Worm (Caenorhabditis elegans): ENCODE measurements around the gene T06A1.5.

Gene T06A1.5

ce11 chrV:1978968-1979367 lies 51.9 kb downstream of the T06A1.5 start, which contains the start of gene T08B1.4:
T08B1.4 (plus strand) TSS chrV:1979268.
- TF ChIP-seq hlh-17 (GFP tag; optimal IDR thresholded peaks at IDR 0.05; ENCODE audit: borderline replicate concordance): no peak
- no peak for TF ChIP-seq lin-35 (GFP tag; optimal IDR thresholded peaks at IDR 0.05)
- no peak for TF ChIP-seq pag-3 (tag; optimal IDR thresholded peaks at IDR 0.05; ENCODE audit: borderline replicate concordance, insufficient read depth)
- no peak for TF ChIP-seq mep-1 (tag; optimal IDR thresholded peaks at IDR 0.05)
- no peak for TF ChIP-seq nhr-237 (tag; optimal IDR thresholded peaks at IDR 0.05)
- no peak for TF ChIP-seq ces-1 (GFP tag; optimal IDR thresholded peaks at IDR 0.05)
- no peak for TF ChIP-seq unc-98 (GFP tag; IDR thresholded peaks at IDR 0.05)
- TF ChIP-seq lin-39 (tag; optimal IDR thresholded peaks at IDR 0.05): no peak
- no peak for TF ChIP-seq egl-27 (tag; optimal IDR thresholded peaks at IDR 0.05)
- TF ChIP-seq elt-3 (tag; optimal IDR thresholded peaks at IDR 0.05): no peak
- TF ChIP-seq dsc-1 (tag; optimal IDR thresholded peaks at IDR 0.05): no peak
- TF ChIP-seq nhr-47 (tag; optimal IDR thresholded peaks at IDR 0.05): no peak
